Worm (Caenorhabditis elegans) whole organism, L1 larva: ENCODE results near the gene asna-1.

ENCODE experiments used
- C04F5.9 ChIP-seq: sonication (generic microtip); optimal IDR thresholded peaks from 2 replicates; lab custom pipeline; 2016; ENCODE audit warnings: missing genetic modification characterization, missing compliant biosample characterization
- C16A3.4 ChIP-seq: fragments of 150-350 bp; optimal IDR thresholded peaks from 2 replicates; lab custom pipeline; 2014; ENCODE audit warnings: missing biosample characterization, missing genetic modification characterization
- C34B4.2 ChIP-seq: sonication (generic microtip); optimal IDR thresholded peaks from 2 replicates; lab custom pipeline; 2017; ENCODE audit warnings: mild to moderate bottlenecking, missing genetic modification characterization, missing compliant biosample characterization
- F16B12.6 ChIP-seq: fragments of 150-350 bp; optimal IDR thresholded peaks from 2 replicates; lab custom pipeline; 2014; ENCODE audit warnings: missing biosample characterization, missing genetic modification characterization
- aha-1 ChIP-seq: fragments of 150-350 bp; optimal IDR thresholded peaks from 2 replicates; lab custom pipeline; 2014; ENCODE audit warnings: missing biosample characterization, missing genetic modification characterization
- alr-1 ChIP-seq: fragments of 200-800 bp; sonication (Bioruptor generic); optimal IDR thresholded peaks from 2 replicates; lab custom pipeline; 2018; ENCODE audit warnings: borderline replicate concordance, mild to moderate bottlenecking, missing genetic modification characterization, missing compliant biosample characterization
- aly-2 ChIP-seq: fragments of 150-350 bp; optimal IDR thresholded peaks from 2 replicates; lab custom pipeline; 2014; ENCODE audit warnings: missing biosample characterization, missing genetic modification characterization
- ceh-63 ChIP-seq: fragments of 200-800 bp; sonication (Bioruptor generic); optimal IDR thresholded peaks from 2 replicates; lab custom pipeline; 2018; ENCODE audit warnings: mild to moderate bottlenecking, missing genetic modification characterization, missing compliant biosample characterization
- ceh-88 ChIP-seq: fragments of 200-800 bp; sonication (Bioruptor generic); IDR thresholded peaks from 2 replicates; pipeline ENCODE4 v1.3.6; 2022; ENCODE audit warnings: missing genetic modification characterization, missing compliant biosample characterization
- ceh-90 ChIP-seq: sonication (generic microtip); optimal IDR thresholded peaks from 2 replicates; lab custom pipeline; 2016; ENCODE audit warnings: missing genetic modification characterization, missing compliant biosample characterization
- ces-1 ChIP-seq: fragments of 150-350 bp; optimal IDR thresholded peaks from 2 replicates; lab custom pipeline; 2014; ENCODE audit warnings: missing biosample characterization, missing genetic modification reagents, missing genetic modification characterization
- dpl-1 ChIP-seq, 3 experiments: fragments of 150-350 bp in 2 of 3; sonication (generic microtip) in 1 of 3; optimal IDR thresholded peaks; 2 replicates each; lab custom pipeline; 2014 to 2017; ENCODE audit warnings: missing biosample characterization in 3 of 3, missing genetic modification characterization in 3 of 3, missing genetic modification reagents in 3 of 3
- efl-1 ChIP-seq, 4 experiments: fragments of 150-350 bp; optimal IDR thresholded peaks in 3 of 4; peaks in 1 of 4; 1 replicate in 1 of 4; 2 replicates in 3 of 4; lab custom pipeline; 2014; ENCODE audit warnings: missing biosample characterization in 2 of 4, missing genetic modification characterization in 2 of 4, missing genetic modification reagents in 2 of 4
- efl-3 ChIP-seq: fragments of 200-800 bp; sonication (Bioruptor generic); optimal IDR thresholded peaks from 2 replicates; lab custom pipeline; 2018; ENCODE audit warnings: mild to moderate bottlenecking, missing genetic modification characterization, missing compliant biosample characterization
- egl-13 ChIP-seq: sonication (generic microtip); optimal IDR thresholded peaks from 2 replicates; lab custom pipeline; 2016; ENCODE audit warnings: missing genotype, missing genetic modification reagents, missing genetic modification characterization, missing compliant biosample characterization
- elt-2 ChIP-seq: sonication (generic microtip); optimal IDR thresholded peaks from 2 replicates; lab custom pipeline; 2016; ENCODE audit warnings: missing genetic modification characterization, mild to moderate bottlenecking, inconsistent platforms, missing compliant biosample characterization, missing genetic modification reagents
- ets-5 ChIP-seq: fragments of 200-800 bp; sonication (Bioruptor generic); IDR thresholded peaks from 2 replicates; pipeline ENCODE4 v1.3.6; 2022; ENCODE audit warnings: missing genetic modification characterization, missing compliant biosample characterization
- fkh-10 ChIP-seq: sonication (generic microtip); optimal IDR thresholded peaks from 2 replicates; lab custom pipeline; 2017; ENCODE audit warnings: missing biosample characterization, missing genetic modification reagents, missing genetic modification characterization
- fkh-8 ChIP-seq: sonication (generic microtip); optimal IDR thresholded peaks from 2 replicates; lab custom pipeline; 2016; ENCODE audit warnings: mild to moderate bottlenecking, missing genetic modification characterization, missing compliant biosample characterization
- fos-1 ChIP-seq: fragments of 150-350 bp; optimal IDR thresholded peaks from 2 replicates; lab custom pipeline; 2014; ENCODE audit warnings: missing biosample characterization, missing genetic modification characterization
- grh-1 ChIP-seq: fragments of 200-800 bp; sonication (Bioruptor generic); IDR thresholded peaks from 2 replicates; pipeline ENCODE4 v1.3.6; 2022; ENCODE audit warnings: missing genetic modification reagents, missing genetic modification characterization, missing compliant biosample characterization
- hlh-17 ChIP-seq: fragments of 200-800 bp; sonication (Bioruptor generic); optimal IDR thresholded peaks from 2 replicates; lab custom pipeline; 2018; ENCODE audit warnings: missing genetic modification characterization, mild to moderate bottlenecking, missing compliant biosample characterization, moderate library complexity, borderline replicate concordance
- hpl-2 ChIP-seq: fragments of 150-350 bp; optimal IDR thresholded peaks from 2 replicates; lab custom pipeline; 2014; ENCODE audit warnings: missing biosample characterization, missing genetic modification reagents, missing genetic modification characterization
- irx-1 ChIP-seq: sonication (generic microtip); optimal IDR thresholded peaks from 2 replicates; lab custom pipeline; 2016; ENCODE audit warnings: missing genetic modification characterization, missing compliant biosample characterization
- jun-1 ChIP-seq: fragments of 150-350 bp; optimal IDR thresholded peaks from 2 replicates; lab custom pipeline; 2014; ENCODE audit warnings: missing biosample characterization, missing genetic modification reagents, missing genetic modification characterization
- lin-13 ChIP-seq: fragments of 150-350 bp; optimal IDR thresholded peaks from 2 replicates; lab custom pipeline; 2014; ENCODE audit warnings: missing biosample characterization, missing genetic modification reagents, missing genetic modification characterization
- lin-35 ChIP-seq, 2 experiments: fragments of 150-350 bp; optimal IDR thresholded peaks; 2 replicates each; lab custom pipeline; 2014; ENCODE audit warnings: missing biosample characterization in 2 of 2, missing genetic modification characterization in 2 of 2, missing genetic modification reagents in 2 of 2
- lir-3 ChIP-seq: sonication (generic microtip); optimal IDR thresholded peaks from 2 replicates; lab custom pipeline; 2016; ENCODE audit warnings: mild to moderate bottlenecking, missing genetic modification characterization, moderate library complexity, missing compliant biosample characterization; ENCODE audit not compliant: poor library complexity
- mab-9 ChIP-seq: fragments of 200-800 bp; sonication (Bioruptor generic); IDR thresholded peaks from 2 replicates; pipeline ENCODE4 v1.3.6; 2022; ENCODE audit warnings: missing genetic modification reagents, missing genetic modification characterization, missing compliant biosample characterization
- mdl-1 ChIP-seq, 2 experiments: fragments of 150-350 bp; optimal IDR thresholded peaks; 2 replicates each; lab custom pipeline; 2014 to 2017; ENCODE audit warnings: missing biosample characterization in 2 of 2, missing genetic modification characterization in 2 of 2, inconsistent platforms in 1 of 2
- mef-2 ChIP-seq: fragments of 150-350 bp; optimal IDR thresholded peaks from 2 replicates; lab custom pipeline; 2014; ENCODE audit warnings: missing biosample characterization, missing genetic modification characterization
- nhr-12 ChIP-seq: sonication (generic microtip); optimal IDR thresholded peaks from 2 replicates; lab custom pipeline; 2017; ENCODE audit warnings: missing biosample characterization, missing genetic modification characterization
- nhr-237 ChIP-seq: fragments of 150-350 bp; optimal IDR thresholded peaks from 2 replicates; lab custom pipeline; 2014; ENCODE audit warnings: missing biosample characterization, missing genetic modification characterization
- nhr-47 ChIP-seq: sonication (generic microtip); optimal IDR thresholded peaks from 2 replicates; lab custom pipeline; 2016; ENCODE audit warnings: mild to moderate bottlenecking, missing genetic modification characterization, moderate library complexity, missing compliant biosample characterization
- nhr-90 ChIP-seq: sonication (generic microtip); optimal IDR thresholded peaks from 2 replicates; lab custom pipeline; 2016; ENCODE audit warnings: mild to moderate bottlenecking, missing genetic modification characterization, missing compliant biosample characterization; ENCODE audit not compliant: poor library complexity
- pag-3 ChIP-seq: sonication (generic microtip); optimal IDR thresholded peaks from 2 replicates; lab custom pipeline; 2017; ENCODE audit warnings: missing genetic modification characterization, mild to moderate bottlenecking, missing compliant biosample characterization, antibody characterized with exemption, borderline replicate concordance; ENCODE audit not compliant: insufficient read depth
- pax-3 ChIP-seq: fragments of 200-800 bp; sonication (Bioruptor generic); optimal IDR thresholded peaks from 2 replicates; lab custom pipeline; 2018; ENCODE audit warnings: mild to moderate bottlenecking, missing genetic modification characterization, moderate library complexity, missing compliant biosample characterization
- pqm-1 ChIP-seq: sonication (generic microtip); optimal IDR thresholded peaks from 3 replicates; lab custom pipeline; 2017; ENCODE audit warnings: missing biosample characterization, missing genetic modification characterization
- rnt-1 ChIP-seq: sonication (generic microtip); optimal IDR thresholded peaks from 2 replicates; lab custom pipeline; 2016; ENCODE audit warnings: mild to moderate bottlenecking, missing genetic modification characterization, moderate library complexity, missing compliant biosample characterization
- skn-1 ChIP-seq: fragments of 150-350 bp; optimal IDR thresholded peaks from 2 replicates; lab custom pipeline; 2014; ENCODE audit warnings: missing biosample characterization, missing genetic modification characterization
- snpc-4 ChIP-seq: fragments of 150-350 bp; optimal IDR thresholded peaks from 2 replicates; lab custom pipeline; 2014; ENCODE audit warnings: missing biosample characterization, missing genetic modification characterization
- sox-4 ChIP-seq: sonication (generic microtip); optimal IDR thresholded peaks from 2 replicates; lab custom pipeline; 2016; ENCODE audit warnings: missing genetic modification characterization, missing compliant biosample characterization
- sptf-1 ChIP-seq: fragments of 150-350 bp; optimal IDR thresholded peaks from 2 replicates; lab custom pipeline; 2014; ENCODE audit warnings: missing biosample characterization, missing genetic modification characterization
- swsn-7 ChIP-seq: sonication (generic microtip); optimal IDR thresholded peaks from 2 replicates; lab custom pipeline; 2016; ENCODE audit warnings: missing genetic modification characterization, missing compliant biosample characterization
- tlp-1 ChIP-seq: fragments of 150-350 bp; optimal IDR thresholded peaks from 2 replicates; lab custom pipeline; 2014; ENCODE audit warnings: missing biosample characterization, missing genetic modification characterization
- unc-130 ChIP-seq: fragments of 150-350 bp; optimal IDR thresholded peaks from 2 replicates; lab custom pipeline; 2017; ENCODE audit warnings: missing biosample characterization, missing genetic modification characterization, inconsistent platforms
- unc-30 ChIP-seq: sonication (generic microtip); optimal IDR thresholded peaks from 2 replicates; lab custom pipeline; 2017; ENCODE audit warnings: missing biosample characterization, missing genetic modification characterization
- unc-86 ChIP-seq: sonication (generic microtip); optimal IDR thresholded peaks from 2 replicates; lab custom pipeline; 2016; ENCODE audit warnings: missing genetic modification characterization, missing compliant biosample characterization
- vab-15 ChIP-seq: sonication (generic microtip); optimal IDR thresholded peaks from 2 replicates; lab custom pipeline; 2017; ENCODE audit warnings: missing genotype, mild to moderate bottlenecking, missing genetic modification characterization, missing compliant biosample characterization
- xbp-1 ChIP-seq: sonication (generic microtip); optimal IDR thresholded peaks from 2 replicates; lab custom pipeline; 2016; ENCODE audit warnings: missing genetic modification characterization, missing compliant biosample characterization
- zag-1 ChIP-seq: fragments of 150-350 bp; optimal IDR thresholded peaks from 2 replicates; lab custom pipeline; 2014; ENCODE audit warnings: missing biosample characterization, missing genetic modification characterization
- ztf-4 ChIP-seq: fragments of 150-350 bp; optimal IDR thresholded peaks from 2 replicates; lab custom pipeline; 2014; ENCODE audit warnings: missing biosample characterization, missing genetic modification characterization

Gene asna-1

ce11 chrIII:8885150-8885549 lies 9.7 kb upstream of the asna-1 start, which contains the start of gene svop-1:
Gene svop-1, minus strand, starts transcription at chrIII:8885488.
- no peak for TF ChIP-seq efl-1 (optimal IDR thresholded peaks at IDR 0.05; lab: Kevin White, UChicago)
- peak in 1 of 2 experiments; percentile 63 for TF ChIP-seq efl-1 (GFP tag; optimal IDR thresholded peaks at IDR 0.05 in 1 of 2; lab: Kevin White, UChicago)
- TF ChIP-seq hlh-17: no peak

- no peak for TF ChIP-seq pag-3 (tag; lab: Kevin White, UChicago)
- no peak for TF ChIP-seq tlp-1 (tag; lab: Kevin White, UChicago)
- no peak for TF ChIP-seq lir-3 (tag; lab: Kevin White, UChicago)
- TF ChIP-seq C16A3.4 (tag; lab: Kevin White, UChicago): no peak
- no peak for TF ChIP-seq C04F5.9 (tag; lab: Kevin White, UChicago)
- peak; percentile 61 for TF ChIP-seq fkh-8
- TF ChIP-seq ets-5 (GFP tag; lab: Robert Waterston, UW): no peak
- no peak for TF ChIP-seq snpc-4 (tag; lab: Kevin White, UChicago)
- no peak for TF ChIP-seq pax-3 (tag; lab: Kevin White, UChicago)
- no peak for TF ChIP-seq ceh-90 (tag; lab: Kevin White, UChicago)
- TF ChIP-seq egl-13 (tag; lab: Kevin White, UChicago): peak; percentile 15
- no peak for TF ChIP-seq fkh-10 (GFP tag; lab: Kevin White, UChicago)
- no peak for TF ChIP-seq hpl-2
- TF ChIP-seq unc-30 (tag; lab: Kevin White, UChicago): no peak
- peak; percentile 20 for TF ChIP-seq nhr-47 (tag; lab: Kevin White, UChicago)
- no peak for TF ChIP-seq mab-9 (GFP tag; lab: Robert Waterston, UW)
- TF ChIP-seq ztf-4 (tag; lab: Kevin White, UChicago): no peak
- TF ChIP-seq mef-2 (tag; lab: Kevin White, UChicago): no peak
- no peak for TF ChIP-seq vab-15 (tag; lab: Kevin White, UChicago)
- no peak for TF ChIP-seq sptf-1 (tag; lab: Kevin White, UChicago)
- TF ChIP-seq zag-1 (tag; lab: Kevin White, UChicago): no peak
- TF ChIP-seq lin-35 (GFP tag; optimal IDR thresholded peaks at IDR 0.05; lab: Kevin White, UChicago): peak in 1 of 2 experiments; percentile 5
- TF ChIP-seq unc-130 (tag; lab: Kevin White, UChicago): no peak
- TF ChIP-seq ceh-63: no peak
- TF ChIP-seq unc-86 (tag; lab: Kevin White, UChicago): peak; percentile 16
- no peak for TF ChIP-seq rnt-1 (tag; lab: Kevin White, UChicago)
- TF ChIP-seq irx-1 (tag; lab: Kevin White, UChicago): no peak
- TF ChIP-seq F16B12.6: no peak
- no peak for TF ChIP-seq mdl-1 (tag; optimal IDR thresholded peaks at IDR 0.05; lab: Kevin White, UChicago)
- TF ChIP-seq pqm-1: no peak
- TF ChIP-seq swsn-7: peak; percentile 20
- TF ChIP-seq aly-2 (tag; lab: Kevin White, UChicago): no peak
- TF ChIP-seq sox-4 (tag; lab: Kevin White, UChicago): no peak
- TF ChIP-seq nhr-237 (tag; lab: Kevin White, UChicago): no peak
- no peak for TF ChIP-seq aha-1
- TF ChIP-seq jun-1 (tag; lab: Kevin White, UChicago): no peak
- no peak for TF ChIP-seq ces-1
- no peak for TF ChIP-seq nhr-12
- TF ChIP-seq efl-3 (GFP tag; lab: Kevin White, UChicago): no peak
- TF ChIP-seq dpl-1 (GFP tag; optimal IDR thresholded peaks at IDR 0.05; lab: Kevin White, UChicago): peak in 1 of 3 experiments; percentile 26
- no peak for TF ChIP-seq xbp-1
- no peak for TF ChIP-seq nhr-90
- TF ChIP-seq lin-13 (GFP tag; lab: Kevin White, UChicago): no peak
- no peak for TF ChIP-seq elt-2 (tag; lab: Kevin White, UChicago)
- no peak for TF ChIP-seq skn-1
- TF ChIP-seq alr-1: no peak
- no peak for TF ChIP-seq grh-1 (GFP tag; lab: Robert Waterston, UW)
- no peak for TF ChIP-seq C34B4.2 (tag; lab: Kevin White, UChicago)
- no peak for TF ChIP-seq ceh-88 (GFP tag; lab: Robert Waterston, UW)
- TF ChIP-seq fos-1 (tag; lab: Kevin White, UChicago): no peak
Measured at ce11 chrIII:8886309-8886708, 8.6 kb upstream of the asna-1 start.
